Worm (Caenorhabditis elegans): ENCODE results near the gene W08F4.12.

Gene W08F4.12

DNA sequence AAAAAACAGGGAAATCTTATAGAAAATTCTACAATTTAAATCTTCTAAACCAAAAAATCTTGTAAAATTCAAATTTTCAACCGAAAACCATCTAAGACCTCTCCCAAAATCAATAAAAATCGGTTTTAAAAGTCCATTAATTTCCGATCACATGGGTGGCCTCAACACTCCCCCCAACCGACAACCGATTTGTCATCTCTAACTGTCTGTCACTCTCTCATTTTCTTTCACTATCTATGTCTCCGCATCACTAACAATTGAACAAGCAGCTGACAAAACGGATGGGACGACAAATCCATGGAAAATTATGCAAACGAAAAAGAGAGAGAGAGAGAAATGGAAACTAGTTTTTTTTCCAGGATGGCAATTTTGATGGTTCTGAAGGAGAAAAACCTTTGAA is 18.7 kb upstream of the W08F4.12 start:
- peak; percentile 40 for TF ChIP-seq nhr-47 (tag; optimal IDR thresholded peaks at IDR 0.05)
- TF ChIP-seq ceh-90 (tag; optimal IDR thresholded peaks at IDR 0.05), result no peak
- no peak for TF ChIP-seq ets-5 (GFP tag; IDR thresholded peaks at IDR 0.05)
- TF ChIP-seq F16B12.6 (tag; optimal IDR thresholded peaks at IDR 0.05), result no peak
- TF ChIP-seq mep-1 (tag; optimal IDR thresholded peaks at IDR 0.05), result peak; percentile 87
- TF ChIP-seq egl-27 (tag; optimal IDR thresholded peaks at IDR 0.05), result no peak
- no peak for TF ChIP-seq mab-9 (GFP tag; IDR thresholded peaks at IDR 0.05)
- no peak for TF ChIP-seq zag-1 (tag; optimal IDR thresholded peaks at IDR 0.05)
- TF ChIP-seq ces-1 (GFP tag; optimal IDR thresholded peaks at IDR 0.05), result no peak
- no peak for TF ChIP-seq fkh-10 (GFP tag; optimal IDR thresholded peaks at IDR 0.05)
- TF ChIP-seq unc-62 (GFP tag; optimal IDR thresholded peaks at IDR 0.05), result no peak
- no peak for TF ChIP-seq nhr-19 (GFP tag; conservative IDR thresholded peaks at IDR 0.05)
- TF ChIP-seq dsc-1 (tag; optimal IDR thresholded peaks at IDR 0.05), result peak; percentile 21
- peak; percentile 34 to 57 (median 49) for TF ChIP-seq dpl-1 (GFP tag; optimal IDR thresholded peaks at IDR 0.05)
- peak; percentile 83 for TF ChIP-seq nhr-85 (tag)
- TF ChIP-seq pqm-1 (tag; optimal IDR thresholded peaks at IDR 0.05), result no peak
- peak; percentile 45 for TF ChIP-seq irx-1 (tag; optimal IDR thresholded peaks at IDR 0.05)
- TF ChIP-seq sptf-1 (tag; optimal IDR thresholded peaks at IDR 0.05), result no peak
- peak; percentile 61 to 68 for TF ChIP-seq efl-1 (optimal IDR thresholded peaks at IDR 0.05)
- peak; percentile 53 to 81 for TF ChIP-seq efl-1 (GFP tag; optimal IDR thresholded peaks at IDR 0.05 in 1 of 2)
- peak in 1 of 3 experiments; percentile 56 for TF ChIP-seq ceh-82 (tag; optimal IDR thresholded peaks at IDR 0.05)
- peak; percentile 23 for TF ChIP-seq xbp-1 (tag; optimal IDR thresholded peaks at IDR 0.05)
- peak; percentile 47; the same call in 1 of the 2 replicates for TF ChIP-seq grh-1 (GFP tag; IDR thresholded peaks at IDR 0.05)
- no peak for TF ChIP-seq sup-37 (GFP tag; optimal IDR thresholded peaks at IDR 0.05)
- TF ChIP-seq ceh-63 (GFP tag; optimal IDR thresholded peaks at IDR 0.05), result no peak
- TF ChIP-seq ztf-11 (tag; optimal IDR thresholded peaks at IDR 0.05), result peak in 1 of 2 experiments; percentile 4
- TF ChIP-seq C16A3.4 (tag; optimal IDR thresholded peaks at IDR 0.05), result peak; percentile 42
- peak; percentile 66 to 74 for TF ChIP-seq lsy-2 (tag; optimal IDR thresholded peaks at IDR 0.05)
- TF ChIP-seq unc-86 (tag; optimal IDR thresholded peaks at IDR 0.05), result peak; percentile 33
- TF ChIP-seq Y116A8C.19 (tag; optimal IDR thresholded peaks at IDR 0.05; ENCODE audit: borderline replicate concordance), result no peak
- peak; percentile 40 for TF ChIP-seq ztf-4 (tag; optimal IDR thresholded peaks at IDR 0.05)
- no peak for TF ChIP-seq hlh-4 (tag; optimal IDR thresholded peaks at IDR 0.05)
- no peak for TF ChIP-seq nhr-76 (tag; optimal IDR thresholded peaks at IDR 0.05)
- TF ChIP-seq unc-130 (tag; optimal IDR thresholded peaks at IDR 0.05), result no peak
- no peak for TF ChIP-seq nhr-77 (tag; optimal IDR thresholded peaks at IDR 0.05)
- TF ChIP-seq ama-1 (optimal IDR thresholded peaks at IDR 0.05), result no peak
- no peak for TF ChIP-seq ceh-88 (GFP tag; IDR thresholded peaks at IDR 0.05)
- TF ChIP-seq hpl-2 (GFP tag; optimal IDR thresholded peaks at IDR 0.05), result no peak
- TF ChIP-seq unc-98 (GFP tag; IDR thresholded peaks at IDR 0.05), result no peak
- TF ChIP-seq mef-2 (tag; optimal IDR thresholded peaks at IDR 0.05), result no peak
- TF ChIP-seq blmp-1 (tag; optimal IDR thresholded peaks at IDR 0.05), result peak; percentile 70
- no peak for TF ChIP-seq nhr-84 (tag; optimal IDR thresholded peaks at IDR 0.05)
- peak; percentile 62 for TF ChIP-seq swsn-7 (tag; optimal IDR thresholded peaks at IDR 0.05)
- no peak for TF ChIP-seq efl-3 (GFP tag; optimal IDR thresholded peaks at IDR 0.05)
- no peak for TF ChIP-seq sox-4 (tag; optimal IDR thresholded peaks at IDR 0.05)
- TF ChIP-seq aly-2 (tag; optimal IDR thresholded peaks at IDR 0.05), result no peak
- no peak for TF ChIP-seq aha-1 (tag; optimal IDR thresholded peaks at IDR 0.05)
- no peak for TF ChIP-seq nhr-237 (tag; optimal IDR thresholded peaks at IDR 0.05)
- TF ChIP-seq vab-15 (tag; optimal IDR thresholded peaks at IDR 0.05), result no peak
- TF ChIP-seq nhr-28 (tag; optimal IDR thresholded peaks at IDR 0.05), result no peak
- no peak for TF ChIP-seq pax-3 (tag; optimal IDR thresholded peaks at IDR 0.05)
- TF ChIP-seq rnt-1 (tag; optimal IDR thresholded peaks at IDR 0.05), result peak; percentile 80
- TF ChIP-seq alr-1 (tag; optimal IDR thresholded peaks at IDR 0.05; ENCODE audit: borderline replicate concordance), result no peak
- peak; percentile 94 for TF ChIP-seq lin-14 (GFP tag; optimal IDR thresholded peaks at IDR 0.05)
- TF ChIP-seq lin-39 (tag; optimal IDR thresholded peaks at IDR 0.05), result peak; percentile 88
